Worm (Caenorhabditis elegans) whole organism, young adult: ENCODE measurements around the gene cdc-48.1.

ENCODE experiments used
- B0019.2 ChIP-seq: fragments of 200-800 bp; sonication (Bioruptor generic); conservative IDR thresholded peaks from 2 replicates; pipeline ENCODE4 v1.3.6; 2022; ENCODE audit warnings: missing genetic modification reagents, missing genetic modification characterization, missing compliant biosample characterization
- B0261.1 ChIP-seq: sonication (generic microtip); optimal IDR thresholded peaks from 2 replicates; lab custom pipeline; 2016; ENCODE audit warnings: mild to moderate bottlenecking, missing genetic modification characterization, moderate library complexity, missing compliant biosample characterization
- C06A6.2 ChIP-seq: fragments of 200-800 bp; sonication (Bioruptor generic); conservative IDR thresholded peaks from 2 replicates; pipeline ENCODE4 v1.3.6; 2022; ENCODE audit warnings: missing genetic modification characterization, missing compliant biosample characterization
- F10E7.11 ChIP-seq: sonication (generic microtip); optimal IDR thresholded peaks from 2 replicates; lab custom pipeline; 2017; ENCODE audit warnings: mild to moderate bottlenecking, missing genetic modification characterization, moderate library complexity, missing compliant biosample characterization
- F23B12.7 ChIP-seq: sonication (generic microtip); optimal IDR thresholded peaks from 2 replicates; lab custom pipeline; 2017; ENCODE audit warnings: missing genetic modification characterization, mild to moderate bottlenecking, missing compliant biosample characterization, antibody characterized with exemption, moderate library complexity; ENCODE audit not compliant: insufficient read depth
- F33H1.4 ChIP-seq: fragments of 200-800 bp; sonication (Bioruptor generic); IDR thresholded peaks from 2 replicates; pipeline ENCODE4 v1.3.6; 2022; ENCODE audit warnings: missing genetic modification reagents, missing genetic modification characterization, missing compliant biosample characterization
- F37B4.10 ChIP-seq: fragments of 200-800 bp; sonication (Bioruptor generic); IDR thresholded peaks from 2 replicates; pipeline ENCODE4 v1.3.6; 2022; ENCODE audit warnings: missing genetic modification characterization, missing compliant biosample characterization
- F39B2.1 ChIP-seq: fragments of 200-800 bp; sonication (Bioruptor generic); IDR thresholded peaks from 2 replicates; pipeline ENCODE4 v1.3.6; 2022; ENCODE audit warnings: missing genetic modification reagents, missing genetic modification characterization, missing compliant biosample characterization
- F57A8.1 ChIP-seq: fragments of 200-800 bp; sonication (Bioruptor generic); optimal IDR thresholded peaks from 2 replicates; lab custom pipeline; 2018; ENCODE audit warnings: mild to moderate bottlenecking, missing genetic modification characterization, moderate library complexity, missing compliant biosample characterization
- K11D2.4 ChIP-seq: fragments of 200-800 bp; sonication (Bioruptor generic); IDR thresholded peaks from 2 replicates; pipeline ENCODE4 v1.3.6; 2022; ENCODE audit warnings: missing genetic modification reagents, missing genetic modification characterization, missing compliant biosample characterization
- K12H6.12 ChIP-seq: fragments of 200-800 bp; sonication (Bioruptor generic); optimal IDR thresholded peaks from 2 replicates; lab custom pipeline; 2018; ENCODE audit warnings: mild to moderate bottlenecking, missing genetic modification characterization, missing compliant biosample characterization
- T07F8.4 ChIP-seq: sonication (generic microtip); optimal IDR thresholded peaks from 2 replicates; lab custom pipeline; 2016; ENCODE audit warnings: mild to moderate bottlenecking, missing genetic modification characterization, moderate library complexity, missing compliant biosample characterization
- Y67H2A.10 ChIP-seq: fragments of 200-800 bp; sonication (Bioruptor generic); conservative IDR thresholded peaks from 2 replicates; pipeline ENCODE4 v1.3.6; 2022; ENCODE audit warnings: missing genetic modification reagents, missing genetic modification characterization, missing compliant biosample characterization
- Y95B8A.8 ChIP-seq: fragments of 200-800 bp; sonication (Bioruptor generic); IDR thresholded peaks from 2 replicates; pipeline ENCODE4 v1.3.6; 2022; ENCODE audit warnings: missing genetic modification reagents, missing genetic modification characterization, missing compliant biosample characterization
- ama-1 ChIP-seq, 3 experiments: fragments of 150-350 bp in 1 of 3; sonication (generic microtip) in 2 of 3; optimal IDR thresholded peaks; 2 replicates each; lab custom pipeline; 2014 to 2018; ENCODE audit warnings: missing biosample characterization in 2 of 3, missing genetic modification characterization in 2 of 3, missing genetic modification reagents in 2 of 3
- athp-1 ChIP-seq: sonication (generic microtip); optimal IDR thresholded peaks from 2 replicates; lab custom pipeline; 2017; ENCODE audit warnings: mild to moderate bottlenecking, missing genetic modification characterization, missing compliant biosample characterization
- bed-1 ChIP-seq: fragments of 200-800 bp; sonication (Bioruptor generic); IDR thresholded peaks from 2 replicates; pipeline ENCODE4 v1.3.6; 2022; ENCODE audit warnings: missing genetic modification reagents, missing genetic modification characterization, missing compliant biosample characterization
- ceh-27 ChIP-seq: fragments of 200-800 bp; sonication (Bioruptor generic); optimal IDR thresholded peaks from 2 replicates; lab custom pipeline; 2018; ENCODE audit warnings: mild to moderate bottlenecking, missing genetic modification characterization, moderate library complexity, missing compliant biosample characterization
- ceh-40 ChIP-seq: fragments of 200-800 bp; sonication (Bioruptor generic); IDR thresholded peaks from 2 replicates; pipeline ENCODE4 v1.3.6; 2022; ENCODE audit warnings: missing genetic modification characterization, missing compliant biosample characterization
- ceh-58 ChIP-seq: fragments of 200-800 bp; sonication (Bioruptor generic); IDR thresholded peaks from 2 replicates; pipeline ENCODE4 v1.3.6; 2022; ENCODE audit warnings: missing genetic modification characterization, missing compliant biosample characterization
- ceh-79 ChIP-seq: sonication (generic microtip); optimal IDR thresholded peaks from 2 replicates; lab custom pipeline; 2017; ENCODE audit warnings: mild to moderate bottlenecking, missing genetic modification characterization, missing compliant biosample characterization
- ceh-91 ChIP-seq: fragments of 200-800 bp; sonication (Bioruptor generic); IDR thresholded peaks from 2 replicates; pipeline ENCODE4 v1.3.6; 2022; ENCODE audit warnings: missing genetic modification reagents, missing genetic modification characterization, missing compliant biosample characterization
- dox-1 ChIP-seq: fragments of 200-800 bp; sonication (Bioruptor generic); IDR thresholded peaks from 2 replicates; pipeline ENCODE4 v1.3.6; 2022; ENCODE audit warnings: missing genetic modification reagents, missing genetic modification characterization, missing compliant biosample characterization
- efl-1 ChIP-seq: fragments of 150-350 bp; optimal IDR thresholded peaks from 2 replicates; lab custom pipeline; 2014; ENCODE audit warnings: missing biosample characterization, missing genetic modification reagents, missing genetic modification characterization
- egl-18 ChIP-seq: fragments of 200-800 bp; sonication (Bioruptor generic); IDR thresholded peaks from 2 replicates; pipeline ENCODE4 v1.3.6; 2022; ENCODE audit warnings: missing genetic modification reagents, missing genetic modification characterization, missing compliant biosample characterization
- egrh-3 ChIP-seq: fragments of 200-800 bp; sonication (Bioruptor generic); IDR thresholded peaks from 2 replicates; pipeline ENCODE4 v1.3.6; 2022; ENCODE audit warnings: missing genetic modification reagents, missing genetic modification characterization, missing compliant biosample characterization
- ekl-4 ChIP-seq: fragments of 200-800 bp; sonication (Bioruptor generic); IDR thresholded peaks from 2 replicates; pipeline ENCODE4 v1.3.6; 2022; ENCODE audit warnings: missing genetic modification reagents, missing genetic modification characterization, missing compliant biosample characterization
- fkh-3 ChIP-seq: sonication (generic microtip); optimal IDR thresholded peaks from 2 replicates; lab custom pipeline; 2016; ENCODE audit warnings: mild to moderate bottlenecking, missing genetic modification characterization, missing compliant biosample characterization
- hmg-1.2 ChIP-seq: fragments of 200-800 bp; sonication (Bioruptor generic); IDR thresholded peaks from 2 replicates; pipeline ENCODE4 v1.3.6; 2022; ENCODE audit warnings: missing genetic modification reagents, missing genetic modification characterization, missing compliant biosample characterization
- lin-35 ChIP-seq, 3 experiments: fragments of 150-350 bp in 2 of 3; sonication (generic microtip) in 1 of 3; optimal IDR thresholded peaks; 2 replicates each; lab custom pipeline; 2014 to 2018; ENCODE audit warnings: missing biosample characterization in 3 of 3, missing genetic modification characterization in 3 of 3, missing genetic modification reagents in 3 of 3
- lin-40 ChIP-seq: sonication (generic microtip); optimal IDR thresholded peaks from 2 replicates; lab custom pipeline; 2016; ENCODE audit warnings: missing genetic modification characterization, mild to moderate bottlenecking, missing compliant biosample characterization, missing genotype, missing genetic modification reagents
- lir-1 ChIP-seq: fragments of 200-800 bp; sonication (Bioruptor generic); conservative IDR thresholded peaks from 2 replicates; pipeline ENCODE4 v1.3.6; 2022; ENCODE audit warnings: missing genetic modification reagents, missing genetic modification characterization, missing compliant biosample characterization
- lsl-1 ChIP-seq: fragments of 200-800 bp; sonication (Bioruptor generic); optimal IDR thresholded peaks from 2 replicates; lab custom pipeline; 2018; ENCODE audit warnings: mild to moderate bottlenecking, missing genetic modification characterization, moderate library complexity, missing compliant biosample characterization
- madf-10 ChIP-seq: sonication (generic microtip); optimal IDR thresholded peaks from 2 replicates; lab custom pipeline; 2016; ENCODE audit warnings: mild to moderate bottlenecking, missing genetic modification characterization, missing compliant biosample characterization
- mcd-1 ChIP-seq: fragments of 200-800 bp; sonication (Bioruptor generic); IDR thresholded peaks from 2 replicates; pipeline ENCODE4 v1.3.6; 2022; ENCODE audit warnings: missing genetic modification reagents, missing genetic modification characterization, missing compliant biosample characterization
- nhr-27 ChIP-seq: fragments of 200-800 bp; sonication (Bioruptor generic); optimal IDR thresholded peaks from 2 replicates; lab custom pipeline; 2018; ENCODE audit warnings: mild to moderate bottlenecking, missing genetic modification characterization, moderate library complexity, missing compliant biosample characterization
- nhr-90 ChIP-seq: sonication (generic microtip); optimal IDR thresholded peaks from 2 replicates; lab custom pipeline; 2016; ENCODE audit warnings: missing genotype, mild to moderate bottlenecking, missing genetic modification characterization, missing compliant biosample characterization
- rcor-1 ChIP-seq: fragments of 200-800 bp; sonication (Bioruptor generic); IDR thresholded peaks from 2 replicates; pipeline ENCODE4 v1.3.6; 2022; ENCODE audit warnings: missing genetic modification reagents, missing genetic modification characterization, missing compliant biosample characterization
- rec-8 ChIP-seq, 2 experiments: sonication (generic microtip); optimal IDR thresholded peaks; 2 replicates each; lab custom pipeline; 2016; ENCODE audit warnings: mild to moderate bottlenecking in 2 of 2, missing genetic modification characterization in 2 of 2, missing genetic modification reagents in 2 of 2, missing genotype in 2 of 2, missing biosample characterization in 1 of 2, missing compliant biosample characterization in 1 of 2, moderate library complexity in 1 of 2
- sea-2 ChIP-seq: fragments of 200-800 bp; sonication (Bioruptor generic); IDR thresholded peaks from 2 replicates; pipeline ENCODE4 v1.3.6; 2022; ENCODE audit warnings: missing genetic modification characterization, missing compliant biosample characterization
- snpc-1.3 ChIP-seq: sonication (generic microtip); optimal IDR thresholded peaks from 2 replicates; lab custom pipeline; 2017; ENCODE audit warnings: missing genetic modification characterization, mild to moderate bottlenecking, missing compliant biosample characterization, antibody characterized with exemption, moderate library complexity, missing genotype, missing genetic modification reagents; ENCODE audit not compliant: insufficient read depth
- somi-1 ChIP-seq: fragments of 200-800 bp; sonication (Bioruptor generic); optimal IDR thresholded peaks from 2 replicates; lab custom pipeline; 2018; ENCODE audit warnings: mild to moderate bottlenecking, missing genetic modification characterization, missing compliant biosample characterization
- tlf-1 ChIP-seq: fragments of 200-800 bp; sonication (Bioruptor generic); optimal IDR thresholded peaks from 2 replicates; lab custom pipeline; 2018; ENCODE audit warnings: mild to moderate bottlenecking, missing genetic modification characterization, missing compliant biosample characterization
- zfh-2 ChIP-seq: fragments of 200-800 bp; sonication (Bioruptor generic); conservative IDR thresholded peaks from 2 replicates; pipeline ENCODE4 v1.3.6; 2022; ENCODE audit warnings: missing genetic modification reagents, missing genetic modification characterization, missing compliant biosample characterization
- ztf-18 ChIP-seq: sonication (generic microtip); optimal IDR thresholded peaks from 2 replicates; lab custom pipeline; 2016; ENCODE audit warnings: missing genotype, mild to moderate bottlenecking, missing genetic modification characterization, missing compliant biosample characterization
- ztf-3 ChIP-seq: fragments of 200-800 bp; sonication (Bioruptor generic); optimal IDR thresholded peaks from 2 replicates; lab custom pipeline; 2018; ENCODE audit warnings: mild to moderate bottlenecking, missing genetic modification characterization, missing compliant biosample characterization

The cdc-48.1 gene

ce11 chrII:10548778-10549671 lies 14.2 kb downstream of the cdc-48.1 start (continued):
- TF ChIP-seq madf-10 (tag; lab: Kevin White, UChicago) (peak; percentile 67), T07F8.4 (tag; lab: Kevin White, UChicago) (no peak), nhr-90 (tag; lab: Kevin White, UChicago) (peak; percentile 9), ceh-91 (no peak), F57A8.1 (no peak), egrh-3 (GFP tag; lab: Robert Waterston, UW) (peak; percentile 82), ztf-3 (GFP tag; lab: Kevin White, UChicago) (peak; percentile 32), egl-18 (GFP tag; lab: Robert Waterston, UW) (no peak), sea-2 (GFP tag; lab: Robert Waterston, UW) (no peak; the same call in 1 of the 2 replicates), C06A6.2 (GFP tag; lab: Robert Waterston, UW) (peak; percentile 54; the same call in 1 of the 2 replicates), lir-1 (GFP tag; lab: Robert Waterston, UW) (peak; percentile 60), ceh-79 (tag; lab: Kevin White, UChicago) (no peak), lin-40 (tag; lab: Kevin White, UChicago) (peak; percentile 72), F23B12.7 (tag; lab: Kevin White, UChicago) (no peak), B0019.2 (GFP tag; lab: Robert Waterston, UW) (no peak), Y95B8A.8 (GFP tag; lab: Robert Waterston, UW) (no peak; the same call in 1 of the 2 replicates), K12H6.12 (tag; lab: Kevin White, UChicago) (peak; percentile 90), ceh-40 (GFP tag; lab: Robert Waterston, UW) (no peak), ceh-27 (GFP tag; lab: Kevin White, UChicago) (peak; percentile 83), ekl-4 (peak; percentile 57), hmg-1.2 (GFP tag; lab: Robert Waterston, UW) (peak; percentile 65), rcor-1 (peak; percentile 65; the same call in 1 of the 2 replicates), fkh-3 (tag; lab: Kevin White, UChicago) (no peak), bed-1 (no peak), athp-1 (peak; percentile 14), snpc-1.3 (no peak), lin-35 (GFP tag; optimal IDR thresholded peaks at IDR 0.05; lab: Kevin White, UChicago) (peak in 1 of 3 experiments; percentile 68), F39B2.1 (GFP tag; lab: Robert Waterston, UW) (0 out of 2 replicates have a peak, but pooled peaks have one; percentile 33), dox-1 (GFP tag; lab: Robert Waterston, UW) (peak; percentile 67), Y67H2A.10 (GFP tag; lab: Robert Waterston, UW) (peak; percentile 58; the same call in 1 of the 2 replicates), lsl-1 (no peak), rec-8 (tag; optimal IDR thresholded peaks at IDR 0.05; lab: Kevin White, UChicago) (no peak), F37B4.10 (GFP tag; lab: Robert Waterston, UW) (no peak), zfh-2 (GFP tag; lab: Robert Waterston, UW) (peak; percentile 98), ceh-58 (GFP tag; lab: Robert Waterston, UW) (no peak), efl-1 (GFP tag; lab: Kevin White, UChicago) (no peak), nhr-27 (no peak), ama-1 (optimal IDR thresholded peaks at IDR 0.05; lab: Kevin White, UChicago) (peak; percentile 91), ama-1 (GFP tag; optimal IDR thresholded peaks at IDR 0.05; lab: Kevin White, UChicago) (no peak), K11D2.4 (peak; percentile 87), F33H1.4 (GFP tag; lab: Robert Waterston, UW) (0 out of 2 replicates have a peak, but pooled peaks have one; percentile 24), mcd-1 (GFP tag; lab: Robert Waterston, UW) (peak; percentile 72), ztf-18 (no peak), tlf-1 (GFP tag; lab: Kevin White, UChicago) (peak; percentile 45), F10E7.11 (tag; lab: Kevin White, UChicago) (no peak), somi-1 (GFP tag; lab: Kevin White, UChicago) (no peak), B0261.1 (tag; lab: Kevin White, UChicago) (no peak)
